Fruit fly (Drosophila melanogaster) whole organism, pupa: Measurements from ENCODE around the gene CG42813.

Experiments
- CG10348 ChIP-seq: fragments of 200-800 bp; sonication (Bioruptor generic); IDR thresholded peaks from 2 replicates; pipeline ENCODE4 v1.3.6; 2022; ENCODE audit warnings: missing biosample characterization, missing genetic modification characterization
- CG12605 ChIP-seq: fragments of 200-800 bp; sonication (Bioruptor generic); IDR thresholded peaks from 2 replicates; pipeline ENCODE4 v1.3.6; 2022; ENCODE audit warnings: missing biosample characterization, missing genetic modification characterization
- CG13204 ChIP-seq: fragments of 200-800 bp; sonication (Bioruptor generic); optimal IDR thresholded peaks from 2 replicates; lab custom pipeline; 2018; ENCODE audit warnings: missing biosample characterization, mild to moderate bottlenecking, missing genetic modification characterization, moderate library complexity
- CG14655 ChIP-seq: fragments of 200-800 bp; sonication (Bioruptor generic); optimal IDR thresholded peaks from 3 replicates; lab custom pipeline; 2017; ENCODE audit warnings: mild to moderate bottlenecking, missing biosample characterization, missing genetic modification reagents, missing genetic modification characterization
- CG15710 ChIP-seq: fragments of 200-800 bp; sonication (Bioruptor generic); optimal IDR thresholded peaks from 2 replicates; lab custom pipeline; 2018; ENCODE audit warnings: missing biosample characterization, mild to moderate bottlenecking, missing genetic modification characterization, moderate library complexity
- CG17806 ChIP-seq: fragments of 200-800 bp; sonication (Bioruptor generic); optimal IDR thresholded peaks from 2 replicates; lab custom pipeline; 2018; ENCODE audit warnings: missing biosample characterization, mild to moderate bottlenecking, missing genetic modification characterization, moderate library complexity
- CG32121 ChIP-seq: fragments of 200-800 bp; sonication (Bioruptor generic); IDR thresholded peaks from 2 replicates; pipeline ENCODE4 v1.3.6; 2022; ENCODE audit warnings: missing biosample characterization, missing genetic modification characterization
- CG34367 ChIP-seq: fragments of 200-800 bp; sonication (Bioruptor generic); optimal IDR thresholded peaks from 2 replicates; lab custom pipeline; 2018; ENCODE audit warnings: missing biosample characterization, mild to moderate bottlenecking, missing genetic modification characterization
- CG4496 ChIP-seq: fragments of 200-800 bp; sonication (Bioruptor generic); IDR thresholded peaks from 3 replicates; pipeline ENCODE4 v1.3.6; 2022; ENCODE audit warnings: missing biosample characterization, missing genetic modification characterization
- CG8159 ChIP-seq: fragments of 200-800 bp; sonication (Bioruptor generic); optimal IDR thresholded peaks from 3 replicates; lab custom pipeline; 2018; ENCODE audit warnings: missing biosample characterization, mild to moderate bottlenecking, missing genetic modification characterization, moderate library complexity
- CG8301 ChIP-seq: fragments of 200-800 bp; sonication (Bioruptor generic); optimal IDR thresholded peaks from 2 replicates; lab custom pipeline; 2018; ENCODE audit warnings: missing biosample characterization, mild to moderate bottlenecking, missing genetic modification characterization
- CG9948 ChIP-seq: fragments of 200-800 bp; sonication (Bioruptor generic); optimal IDR thresholded peaks from 2 replicates; lab custom pipeline; 2018; ENCODE audit warnings: missing biosample characterization, mild to moderate bottlenecking, missing genetic modification characterization, moderate library complexity
- D1 ChIP-seq: fragments of 200-800 bp; sonication (Bioruptor generic); optimal IDR thresholded peaks from 2 replicates; lab custom pipeline; 2018; ENCODE audit warnings: missing biosample characterization, mild to moderate bottlenecking, missing genetic modification characterization, moderate library complexity
- EcR ChIP-seq: fragments of 200-800 bp; sonication (Bioruptor generic); optimal IDR thresholded peaks from 3 replicates; lab custom pipeline; 2019; ENCODE audit warnings: missing biosample characterization, missing genetic modification characterization, mild to moderate bottlenecking, moderate library complexity, missing genetic modification reagents
- Ets98B ChIP-seq: fragments of 200-800 bp; sonication (Bioruptor generic); IDR thresholded peaks from 2 replicates; pipeline ENCODE4 v1.3.6; 2022; ENCODE audit warnings: missing biosample characterization, missing genetic modification characterization
- Pif1A ChIP-seq: fragments of 200-800 bp; sonication (Bioruptor generic); optimal IDR thresholded peaks from 3 replicates; lab custom pipeline; 2016; ENCODE audit warnings: missing biosample characterization, missing genetic modification characterization
- Pif1B ChIP-seq: fragments of 200-800 bp; sonication (Bioruptor generic); optimal IDR thresholded peaks from 3 replicates; lab custom pipeline; 2016; ENCODE audit warnings: missing biosample characterization, missing genetic modification characterization
- Snoo ChIP-seq: fragments of 200-800 bp; sonication (Bioruptor generic); optimal IDR thresholded peaks from 3 replicates; lab custom pipeline; 2017; ENCODE audit warnings: missing biosample characterization, mild to moderate bottlenecking, missing genetic modification characterization, inconsistent platforms
- fd96Ca ChIP-seq: fragments of 200-800 bp; sonication (Bioruptor generic); IDR thresholded peaks from 3 replicates; pipeline ENCODE4 v1.3.6; 2022; ENCODE audit warnings: missing biosample characterization, missing genetic modification characterization
- gl ChIP-seq: fragments of 200-800 bp; sonication (Bioruptor generic); optimal IDR thresholded peaks from 2 replicates; lab custom pipeline; 2018; ENCODE audit warnings: missing biosample characterization, mild to moderate bottlenecking, missing genetic modification characterization
- rn ChIP-seq: fragments of 200-800 bp; sonication (Bioruptor generic); IDR thresholded peaks from 2 replicates; pipeline ENCODE4 v1.3.6; 2022; ENCODE audit warnings: missing biosample characterization, missing genetic modification characterization

CG42813 gene

DNA sequence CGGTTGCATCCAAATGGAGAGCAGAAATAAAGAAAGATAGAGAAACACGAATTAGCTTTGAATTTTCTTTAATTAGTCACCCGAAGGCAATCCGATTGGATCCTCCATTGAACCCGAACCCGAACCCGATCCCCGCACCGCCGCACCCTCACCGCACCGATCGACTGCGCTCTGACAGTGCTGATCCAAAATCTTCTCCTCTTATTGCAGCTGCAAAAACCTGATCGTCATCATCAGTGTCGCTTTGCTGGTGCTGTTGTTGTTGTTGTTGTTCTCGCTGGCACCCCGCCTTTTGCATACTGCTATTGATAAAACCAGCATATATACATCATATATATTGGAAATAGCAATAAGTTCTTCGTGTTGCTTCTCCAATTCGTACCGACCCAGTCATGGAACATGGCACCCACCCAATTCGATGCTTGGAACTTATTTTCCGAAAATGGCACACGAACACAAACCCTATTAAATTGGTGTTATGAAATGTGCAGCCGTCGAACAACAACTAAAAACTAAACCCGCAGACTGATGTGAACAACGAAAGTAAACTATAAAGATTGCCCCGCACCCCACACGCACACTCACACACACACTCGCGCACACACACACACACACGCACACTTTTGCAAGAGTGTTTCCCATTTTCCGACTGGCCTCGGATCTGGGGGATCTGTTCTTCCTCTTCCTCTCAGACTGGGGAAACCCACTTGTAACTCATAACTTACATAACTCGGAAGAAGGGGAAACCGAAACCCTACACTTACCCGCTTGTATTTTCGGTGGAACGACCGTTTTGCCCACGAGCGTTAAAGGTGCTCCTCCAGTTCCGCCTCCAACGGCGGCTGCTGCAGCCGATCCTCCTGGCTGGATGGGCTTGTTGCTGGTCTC, 42.3 kb upstream of the CG42813 start:
- TF ChIP-seq CG32121 (GFP tag; lab: Robert Waterston, UW) = no peak
- no peak for TF ChIP-seq Pif1B
- TF ChIP-seq EcR = peak; percentile 73
- 0 out of 2 replicates have a peak, but pooled peaks have one; percentile 14 for TF ChIP-seq CG12605 (GFP tag; lab: Robert Waterston, UW)
- TF ChIP-seq Pif1A (GFP tag; lab: Kevin White, UChicago) = no peak
- TF ChIP-seq rn (GFP tag; lab: Robert Waterston, UW) = no peak
- peak; percentile 6 for TF ChIP-seq CG13204 (GFP tag; lab: Kevin White, UChicago)
- peak; percentile 22; the same call in 1 of the 2 replicates for TF ChIP-seq Ets98B (GFP tag; lab: Robert Waterston, UW)

DNA sequence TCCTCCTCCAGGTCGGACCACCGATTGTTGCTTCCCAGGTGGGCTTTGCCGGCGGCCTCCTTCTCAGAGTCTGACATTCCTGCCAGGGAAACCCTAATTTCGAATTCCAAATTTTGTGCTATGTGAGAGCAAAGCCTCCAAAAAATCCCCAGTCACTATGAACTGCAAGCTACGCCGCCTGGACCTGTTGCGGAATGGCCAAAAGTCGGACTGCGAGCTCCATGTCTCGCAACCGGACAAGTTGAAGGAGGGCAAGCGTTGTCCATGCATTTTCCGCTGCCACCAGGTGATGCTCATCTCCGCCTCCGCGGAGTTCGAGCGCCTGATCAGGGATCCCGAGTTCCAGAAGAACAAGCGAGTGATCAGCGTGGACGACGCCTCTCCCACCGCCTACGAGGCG, 37.0 kb upstream of the CG42813 start, which contains the start of the genes CG14262 and CG14260:
Gene CG14262 (minus strand): TSS at position 101 of the 400 bp plus-strand sequence.
Gene CG14260 (plus strand): TSS at position 128 of the 400 bp plus-strand sequence.
- TF ChIP-seq Ets98B (GFP tag; lab: Robert Waterston, UW) = no peak
- TF ChIP-seq rn (GFP tag; lab: Robert Waterston, UW) = no peak
- no peak for TF ChIP-seq CG9948 (tag; lab: Kevin White, UChicago)
- no peak for TF ChIP-seq CG17806 (tag; lab: Kevin White, UChicago)
- no peak for TF ChIP-seq fd96Ca (GFP tag; lab: Robert Waterston, UW)
- TF ChIP-seq Snoo (tag; lab: Kevin White, UChicago) = no peak
- TF ChIP-seq Pif1A (GFP tag; lab: Kevin White, UChicago) = no peak
- no peak for TF ChIP-seq CG14655
- no peak for TF ChIP-seq D1 (tag; lab: Kevin White, UChicago)
- no peak for TF ChIP-seq CG4496 (GFP tag; lab: Robert Waterston, UW)
- no peak for TF ChIP-seq CG13204 (GFP tag; lab: Kevin White, UChicago)

dm6 chr3R:27263434-27264215, 35.3 kb upstream of the CG42813 start, which contains the start of gene woc:
Gene woc, minus strand, starts transcription at chr3R:27264055.
- peak; percentile 87 for TF ChIP-seq gl (tag; lab: Kevin White, UChicago)
- TF ChIP-seq CG13204 (GFP tag; lab: Kevin White, UChicago) = no peak
- TF ChIP-seq CG8301 (tag; lab: Kevin White, UChicago) = peak; percentile 82
- peak; percentile 39 for TF ChIP-seq CG8159
- TF ChIP-seq EcR = peak; percentile 2
- peak; percentile 68; the same call in 1 of the 2 replicates for TF ChIP-seq CG12605 (GFP tag; lab: Robert Waterston, UW)
- peak; percentile 81 for TF ChIP-seq Ets98B (GFP tag; lab: Robert Waterston, UW)
- TF ChIP-seq Snoo (tag; lab: Kevin White, UChicago) = peak; percentile 65
- TF ChIP-seq Pif1A (GFP tag; lab: Kevin White, UChicago) = peak; percentile 37
- 0 out of 2 replicates have a peak, but pooled peaks have one; percentile 59 for TF ChIP-seq CG10348 (GFP tag; lab: Robert Waterston, UW)
- TF ChIP-seq CG15710 (tag; lab: Kevin White, UChicago) = peak; percentile 75
- no peak for TF ChIP-seq D1 (tag; lab: Kevin White, UChicago)
- TF ChIP-seq rn (GFP tag; lab: Robert Waterston, UW) = peak; percentile 59
- peak; percentile 81 for TF ChIP-seq CG4496 (GFP tag; lab: Robert Waterston, UW)
- TF ChIP-seq CG9948 (tag; lab: Kevin White, UChicago) = peak; percentile 75
- TF ChIP-seq Pif1B = peak; percentile 70
- no peak for TF ChIP-seq CG14655
- TF ChIP-seq CG17806 (tag; lab: Kevin White, UChicago) = peak; percentile 57
- peak; percentile 71 for TF ChIP-seq CG34367 (tag; lab: Kevin White, UChicago)
- TF ChIP-seq fd96Ca (GFP tag; lab: Robert Waterston, UW) = peak; percentile 90
- peak; percentile 82 for TF ChIP-seq CG32121 (GFP tag; lab: Robert Waterston, UW)

- no peak for TF ChIP-seq fd96Ca (GFP tag; lab: Robert Waterston, UW)
- peak; percentile 24 for TF ChIP-seq EcR
- peak; percentile 19 for TF ChIP-seq CG34367 (tag; lab: Kevin White, UChicago)
- TF ChIP-seq CG9948 (tag; lab: Kevin White, UChicago) = no peak
- no peak for TF ChIP-seq CG8301 (tag; lab: Kevin White, UChicago)
Measured at dm6 chr3R:27253921-27254376, 25.6 kb upstream of the CG42813 start.

- TF ChIP-seq Ets98B (GFP tag; lab: Robert Waterston, UW) (peak; percentile 88), CG17806 (tag; lab: Kevin White, UChicago) (peak; percentile 76), CG14655 (no peak), CG12605 (GFP tag; lab: Robert Waterston, UW) (peak; percentile 90), D1 (tag; lab: Kevin White, UChicago) (no peak), CG34367 (tag; lab: Kevin White, UChicago) (peak; percentile 71), gl (tag; lab: Kevin White, UChicago) (no peak), CG13204 (GFP tag; lab: Kevin White, UChicago) (no peak), fd96Ca (GFP tag; lab: Robert Waterston, UW) (peak; percentile 79), CG32121 (GFP tag; lab: Robert Waterston, UW) (peak; percentile 85), CG8301 (tag; lab: Kevin White, UChicago) (peak; percentile 64), CG10348 (GFP tag; lab: Robert Waterston, UW) (0 out of 2 replicates have a peak, but pooled peaks have one; percentile 50), CG4496 (GFP tag; lab: Robert Waterston, UW) (peak; percentile 94), CG9948 (tag; lab: Kevin White, UChicago) (peak; percentile 64), CG15710 (tag; lab: Kevin White, UChicago) (peak; percentile 75), EcR (peak; percentile 59), Pif1B (no peak), Pif1A (GFP tag; lab: Kevin White, UChicago) (no peak), Snoo (tag; lab: Kevin White, UChicago) (peak; percentile 72), rn (GFP tag; lab: Robert Waterston, UW) (peak; percentile 70; the same call in 1 of the 2 replicates), CG8159 (peak; percentile 75)
- TF ChIP-seq, all 21 proteins: peak for 15
Measured at dm6 chr3R:27253136-27253920, 25.0 kb upstream of the CG42813 start, which contains the start of gene pll. Gene pll, minus strand, starts transcription at chr3R:27253182.
